Worm (Caenorhabditis elegans) whole organism, L4/young adult: ENCODE data around the gene T28H10.2.

ENCODE experiments used
- W03F9.2 ChIP-seq: fragments of 150-350 bp; optimal IDR thresholded peaks from 2 replicates; lab custom pipeline; 2014; ENCODE audit warnings: missing biosample characterization, missing genetic modification characterization
- dao-5 ChIP-seq: sonication (generic microtip); optimal IDR thresholded peaks from 2 replicates; lab custom pipeline; 2016; ENCODE audit warnings: missing genotype, missing genetic modification characterization, moderate library complexity, missing compliant biosample characterization

ce11 chrV:12526758-12527157 is 14.0 kb upstream of the T28H10.2 start, which contains the start of gene F45D3.1:
- TF ChIP-seq W03F9.2: no peak
- TF ChIP-seq dao-5: no peak
